Fruit fly (Drosophila melanogaster): ENCODE measurements around the gene VhaPPA1-1.

The VhaPPA1-1 gene

DNA sequence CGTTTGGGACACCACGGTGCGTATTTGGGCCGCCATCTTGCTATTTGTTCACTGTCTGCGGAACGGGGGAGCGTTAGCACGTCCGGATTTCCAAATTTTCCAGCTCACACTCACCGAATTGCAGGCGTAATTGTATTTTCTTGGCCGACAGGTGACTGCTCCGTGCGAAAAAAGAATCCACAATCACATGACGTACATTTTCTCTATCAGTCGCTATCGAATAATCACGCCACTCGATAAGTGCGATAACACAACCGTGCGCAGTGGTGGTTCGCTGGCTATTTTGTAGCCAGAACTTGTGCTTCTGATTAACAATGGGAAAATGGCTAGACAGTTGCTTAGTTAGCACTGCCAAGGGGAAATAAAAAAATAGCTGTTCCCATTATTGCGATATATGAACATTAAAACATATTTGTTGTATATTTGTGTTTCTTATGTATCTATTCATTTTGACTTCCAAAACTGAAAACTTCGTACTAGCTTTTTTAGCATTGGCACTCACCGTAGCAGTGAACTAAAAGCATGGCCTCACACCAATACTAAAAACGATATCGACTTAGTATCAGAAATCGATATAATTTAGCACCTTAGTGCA, at the start of gene VhaPPA1-1:
Gene VhaPPA1-1 (minus strand): TSS at position 225 of the 595 bp plus-strand sequence.
- TF ChIP-seq CG7045 (GFP tag; optimal IDR thresholded peaks at IDR 0.05) (no peak), Mnt (GFP tag; optimal IDR thresholded peaks at IDR 0.05) (peak; percentile 56), tj (GFP tag; optimal IDR thresholded peaks at IDR 0.05) (peak; percentile 19), cnc (optimal IDR thresholded peaks at IDR 0.05) (no peak), kay (GFP tag; ENCODE audit: borderline replicate concordance) (no peak), Hr96 (GFP tag; optimal IDR thresholded peaks at IDR 0.05) (peak; percentile 50), Crg-1 (GFP tag; optimal IDR thresholded peaks at IDR 0.05) (no peak), CG33017 (tag; optimal IDR thresholded peaks at IDR 0.05) (no peak), bab1 (GFP tag; optimal IDR thresholded peaks at IDR 0.05) (peak; percentile 37), CG11617 (GFP tag; optimal IDR thresholded peaks at IDR 0.05) (no peak), ovo (GFP tag; optimal IDR thresholded peaks at IDR 0.05) (no peak), CG5204 (GFP tag; optimal IDR thresholded peaks at IDR 0.05) (no peak), pad (GFP tag; optimal IDR thresholded peaks at IDR 0.05) (peak; percentile 20), CG7101 (tag; optimal IDR thresholded peaks at IDR 0.05) (no peak), CG1620 (GFP tag; optimal IDR thresholded peaks at IDR 0.05) (peak; percentile 53), cic (GFP tag; optimal IDR thresholded peaks at IDR 0.05) (peak; percentile 42), CG14711 (tag; optimal IDR thresholded peaks at IDR 0.05) (peak; percentile 9), CG12768 (GFP tag; optimal IDR thresholded peaks at IDR 0.05) (no peak), Clk (GFP tag; optimal IDR thresholded peaks at IDR 0.05) (no peak), toe (GFP tag; optimal IDR thresholded peaks at IDR 0.05) (no peak)

- TF ChIP-seq CG1620 (GFP tag; optimal IDR thresholded peaks at IDR 0.05) (no peak), Clk (GFP tag; optimal IDR thresholded peaks at IDR 0.05) (no peak), CG7101 (tag; optimal IDR thresholded peaks at IDR 0.05) (no peak), bab1 (GFP tag; optimal IDR thresholded peaks at IDR 0.05) (peak; percentile 74), CG14711 (tag; optimal IDR thresholded peaks at IDR 0.05) (peak; percentile 29), CG12768 (GFP tag; optimal IDR thresholded peaks at IDR 0.05) (no peak), CG7045 (GFP tag; optimal IDR thresholded peaks at IDR 0.05) (no peak)
Measured at dm6 chr3R:14917927-14918829, 14.3 kb upstream of the VhaPPA1-1 start, which contains the start of gene Sdr. Gene Sdr (plus strand): TSS chr3R:14918628.

- no peak for TF ChIP-seq Mnt (GFP tag; optimal IDR thresholded peaks at IDR 0.05)
Measured at dm6 chr3R:14912449-14912987, 8.7 kb upstream of the VhaPPA1-1 start.

- TF ChIP-seq toe (GFP tag; optimal IDR thresholded peaks at IDR 0.05): no peak
- TF ChIP-seq CG33017 (tag; optimal IDR thresholded peaks at IDR 0.05): no peak
- peak; percentile 10 for TF ChIP-seq CG11617 (GFP tag; optimal IDR thresholded peaks at IDR 0.05)
- TF ChIP-seq Hr96 (GFP tag; optimal IDR thresholded peaks at IDR 0.05): no peak
- TF ChIP-seq Mnt (GFP tag; optimal IDR thresholded peaks at IDR 0.05): peak; percentile 18
- TF ChIP-seq Clk (GFP tag; optimal IDR thresholded peaks at IDR 0.05): no peak
- TF ChIP-seq CG1620 (GFP tag; optimal IDR thresholded peaks at IDR 0.05): no peak
- no peak for TF ChIP-seq CG12768 (GFP tag; optimal IDR thresholded peaks at IDR 0.05)
- no peak for TF ChIP-seq cic (GFP tag; optimal IDR thresholded peaks at IDR 0.05)
- no peak for TF ChIP-seq CG5204 (GFP tag; optimal IDR thresholded peaks at IDR 0.05)
- peak; percentile 81 for TF ChIP-seq ovo (GFP tag; optimal IDR thresholded peaks at IDR 0.05)
- TF ChIP-seq tj (GFP tag; optimal IDR thresholded peaks at IDR 0.05): peak; percentile 99
- TF ChIP-seq CG7045 (GFP tag; optimal IDR thresholded peaks at IDR 0.05): no peak
- peak; percentile 40 for TF ChIP-seq pad (GFP tag; optimal IDR thresholded peaks at IDR 0.05)
- no peak for TF ChIP-seq Crg-1 (GFP tag; optimal IDR thresholded peaks at IDR 0.05)
- TF ChIP-seq CG14711 (tag; optimal IDR thresholded peaks at IDR 0.05): peak; percentile 82
- TF ChIP-seq CG7101 (tag; optimal IDR thresholded peaks at IDR 0.05): peak; percentile 28
- TF ChIP-seq bab1 (GFP tag; optimal IDR thresholded peaks at IDR 0.05): peak; percentile 73
- TF ChIP-seq cnc (optimal IDR thresholded peaks at IDR 0.05): no peak
- no peak for TF ChIP-seq kay (GFP tag; ENCODE audit: borderline replicate concordance)
Measured at dm6 chr3R:14901408-14902352, 2.2 kb downstream of the VhaPPA1-1 start, which contains the start of gene RpS5b. Gene RpS5b (minus strand): TSS chr3R:14901563.

- no peak for TF ChIP-seq CG33017 (tag; optimal IDR thresholded peaks at IDR 0.05)
- no peak for TF ChIP-seq CG7045 (GFP tag; optimal IDR thresholded peaks at IDR 0.05)
- TF ChIP-seq Mnt (GFP tag; optimal IDR thresholded peaks at IDR 0.05): no peak
- no peak for TF ChIP-seq cic (GFP tag; optimal IDR thresholded peaks at IDR 0.05)
- TF ChIP-seq bab1 (GFP tag; optimal IDR thresholded peaks at IDR 0.05): no peak
- no peak for TF ChIP-seq Hr96 (GFP tag; optimal IDR thresholded peaks at IDR 0.05)
- no peak for TF ChIP-seq CG1620 (GFP tag; optimal IDR thresholded peaks at IDR 0.05)
- TF ChIP-seq cnc (optimal IDR thresholded peaks at IDR 0.05): no peak
Measured at dm6 chr3R:14900177-14900576, 3.7 kb downstream of the VhaPPA1-1 start, which contains the start of gene VhaPPA1-2. Gene VhaPPA1-2 (minus strand): TSS chr3R:14900277.

Measured in whole organism, adult.